Fruit fly (Drosophila melanogaster): ENCODE results near the gene Dscam4.
A peak's percentile ranks its signal among the peaks of the same experiment; 100 is the strongest.

Dscam4 gene

DNA sequence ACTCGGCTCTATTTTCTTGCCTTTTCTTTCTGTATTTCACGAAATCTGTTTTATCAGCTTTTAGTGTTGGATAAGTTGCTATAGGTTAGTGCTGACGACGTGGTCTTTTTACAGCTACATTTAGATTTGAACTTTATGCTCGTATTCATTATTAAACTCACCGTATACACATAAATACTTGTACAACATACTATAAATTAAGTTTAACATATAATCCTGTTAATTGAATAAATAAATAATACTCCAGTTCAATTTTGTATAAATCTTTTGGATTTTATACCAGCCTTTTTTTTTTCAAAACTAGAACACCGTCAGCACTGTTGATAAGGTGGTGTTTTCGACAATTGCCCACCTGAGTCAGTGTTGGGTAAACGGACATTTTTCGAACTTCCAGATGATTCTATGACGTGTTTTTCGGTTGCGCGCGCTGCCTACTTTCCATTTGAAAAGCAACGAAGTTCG lies 70.5 kb downstream of the Dscam4 start, which contains the start of gene BI-1 (continued):
- peak; percentile 82 for TF ChIP-seq CG14710 (tag; optimal IDR thresholded peaks at IDR 0.05)
- TF ChIP-seq PHDP (tag; optimal IDR thresholded peaks at IDR 0.05), result peak; percentile 57
- TF ChIP-seq CG14667 (GFP tag; IDR thresholded peaks at IDR 0.05), result no peak
- TF ChIP-seq kah (GFP tag; optimal IDR thresholded peaks at IDR 0.05), result peak; percentile 70
- peak; percentile 61 for TF ChIP-seq twi (tag; optimal IDR thresholded peaks at IDR 0.05)
- peak; percentile 66 for TF ChIP-seq CG9817 (tag; optimal IDR thresholded peaks at IDR 0.05)
- peak; percentile 63 for TF ChIP-seq cwo (GFP tag; optimal IDR thresholded peaks at IDR 0.05)
- peak; percentile 45 for TF ChIP-seq BEAF-32 (GFP tag; optimal IDR thresholded peaks at IDR 0.05)
- TF ChIP-seq ATbp (GFP tag; optimal IDR thresholded peaks at IDR 0.05), result no peak
- TF ChIP-seq CG18599 (GFP tag; optimal IDR thresholded peaks at IDR 0.05), result peak; percentile 81
- TF ChIP-seq lab (GFP tag; optimal IDR thresholded peaks at IDR 0.05), result peak; percentile 83
- TF ChIP-seq chif (GFP tag; optimal IDR thresholded peaks at IDR 0.05), result peak in 1 of 2 experiments; percentile 0
- peak; percentile 88 for TF ChIP-seq sug (tag; optimal IDR thresholded peaks at IDR 0.05)
- TF ChIP-seq Med (GFP tag), result peak; percentile 66
- peak; percentile 32 for TF ChIP-seq Bdp1 (GFP tag; optimal IDR thresholded peaks at IDR 0.05)
- peak; percentile 69 for TF ChIP-seq Fer3 (tag; optimal IDR thresholded peaks at IDR 0.05)
- TF ChIP-seq sob (GFP tag; IDR thresholded peaks at IDR 0.05), result peak; percentile 83
- TF ChIP-seq stwl (tag; optimal IDR thresholded peaks at IDR 0.05), result peak; percentile 76
- TF ChIP-seq Dbx (GFP tag; IDR thresholded peaks at IDR 0.05), result peak; percentile 74; the same call in 2 of the 3 replicates
- peak; percentile 78 for TF ChIP-seq Fer1 (GFP tag; optimal IDR thresholded peaks at IDR 0.05)
- peak; percentile 78 for TF ChIP-seq CG10543 (GFP tag; optimal IDR thresholded peaks at IDR 0.05)
- peak; percentile 73 for TF ChIP-seq HmgZ (tag; optimal IDR thresholded peaks at IDR 0.05)
- TF ChIP-seq ewg (GFP tag; optimal IDR thresholded peaks at IDR 0.05), result peak; percentile 65

DNA sequence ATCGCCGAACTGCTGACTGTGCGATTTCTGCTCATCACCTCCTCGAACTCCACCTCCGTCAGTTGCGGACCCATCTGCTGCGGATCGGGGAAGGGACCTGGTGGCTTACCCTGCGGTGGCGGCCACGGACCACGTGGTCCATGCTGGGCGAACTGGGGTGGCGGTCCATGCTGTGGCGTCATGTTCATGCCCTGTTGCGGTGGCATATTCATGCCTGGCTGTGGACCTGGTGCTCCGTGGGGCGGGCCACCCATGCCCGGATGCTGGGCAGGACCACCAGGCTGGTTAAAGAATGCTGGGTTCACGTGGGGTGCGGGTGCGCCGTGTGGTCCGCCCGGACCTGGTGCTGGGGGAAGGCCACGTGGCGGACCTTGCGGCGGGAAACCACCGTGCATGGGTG lies 73.8 kb downstream of the Dscam4 start:
- TF ChIP-seq Dek (tag; optimal IDR thresholded peaks at IDR 0.05) (no peak), Antp (GFP tag; optimal IDR thresholded peaks at IDR 0.05) (no peak), CG14860 (GFP tag; IDR thresholded peaks at IDR 0.05; ENCODE audit: partially characterized antibody) (no peak), da (GFP tag; optimal IDR thresholded peaks at IDR 0.05) (no peak), wdn (GFP tag; IDR thresholded peaks at IDR 0.05) (no peak), CG5180 (GFP tag; optimal IDR thresholded peaks at IDR 0.05) (no peak), peb (GFP tag; IDR thresholded peaks at IDR 0.05) (0 out of 2 replicates have a peak, but pooled peaks have one; percentile 12), Hr39 (optimal IDR thresholded peaks at IDR 0.05) (peak; percentile 19), CG17802 (tag; optimal IDR thresholded peaks at IDR 0.05) (no peak), CG1233 (GFP tag; optimal IDR thresholded peaks at IDR 0.05) (no peak), ci (GFP tag; IDR thresholded peaks at IDR 0.05) (0 out of 3 replicates have a peak, but pooled peaks have one; percentile 21), kah (GFP tag; optimal IDR thresholded peaks at IDR 0.05) (no peak), odd (GFP tag; optimal IDR thresholded peaks at IDR 0.05) (no peak), NFAT (GFP tag; IDR thresholded peaks at IDR 0.05) (peak; percentile 16; the same call in 1 of the 2 replicates), CG11247 (GFP tag; IDR thresholded peaks at IDR 0.05) (0 out of 2 replicates have a peak, but pooled peaks have one; percentile 24), oc (tag; optimal IDR thresholded peaks at IDR 0.05) (no peak), CG12769 (tag; optimal IDR thresholded peaks at IDR 0.05) (no peak), CG17361 (GFP tag; IDR thresholded peaks at IDR 0.05) (no peak), twi (tag; optimal IDR thresholded peaks at IDR 0.05) (no peak), hb (GFP tag; IDR thresholded peaks at IDR 0.05; ENCODE audit: partially characterized antibody) (no peak), ERR (GFP tag; optimal IDR thresholded peaks at IDR 0.05) (no peak), p53 (GFP tag; optimal IDR thresholded peaks at IDR 0.05) (no peak), Ets65A (GFP tag) (peak; percentile 91), H2.0 (GFP tag; IDR thresholded peaks at IDR 0.05) (no peak), Usf (GFP tag; optimal IDR thresholded peaks at IDR 0.05) (no peak), B-H2 (GFP tag; optimal IDR thresholded peaks at IDR 0.05) (no peak), Jarid2 (GFP tag; optimal IDR thresholded peaks at IDR 0.05) (no peak), CG9932 (GFP tag; IDR thresholded peaks at IDR 0.05) (peak; percentile 10; the same call in 1 of the 2 replicates), CG11456 (GFP tag; IDR thresholded peaks at IDR 0.05) (0 out of 3 replicates have a peak, but pooled peaks have one; percentile 46)
